Fruit fly (Drosophila melanogaster) whole organism, embryonic: Measurements from ENCODE around the gene SIDL.
A peak's percentile ranks its signal among the peaks of the same experiment; 100 is the strongest.

Experiments
- Aef1 ChIP-seq: fragments of 200-800 bp; sonication (Bioruptor generic); IDR thresholded peaks from 3 replicates; pipeline ENCODE4 v1.3.6; 2022; ENCODE audit warnings: missing biosample characterization, missing genetic modification characterization
- Antp ChIP-seq: fragments of 200-800 bp; sonication (Bioruptor generic); optimal IDR thresholded peaks from 3 replicates; lab custom pipeline; 2016; ENCODE audit warnings: missing biosample characterization, missing genetic modification characterization
- Atf-2 ChIP-seq: fragments of 200-800 bp; sonication (Bioruptor generic); optimal IDR thresholded peaks from 2 replicates; lab custom pipeline; 2016; ENCODE audit warnings: missing biosample characterization, missing genetic modification characterization
- Bdp1 ChIP-seq: fragments of 200-800 bp; sonication (Bioruptor generic); optimal IDR thresholded peaks from 3 replicates; lab custom pipeline; 2016; ENCODE audit warnings: missing biosample characterization, missing genetic modification characterization
- Bgb ChIP-seq: fragments of 200-800 bp; sonication (Bioruptor generic); IDR thresholded peaks from 2 replicates; pipeline ENCODE4 v1.3.6; 2022; ENCODE audit warnings: missing biosample characterization, missing genetic modification characterization; ENCODE audit not compliant: partially characterized antibody
- CG10654 ChIP-seq: fragments of 200-800 bp; sonication (Bioruptor generic); optimal IDR thresholded peaks from 2 replicates; lab custom pipeline; 2016; ENCODE audit warnings: missing biosample characterization, missing genetic modification characterization
- CG10959 ChIP-seq: fragments of 200-800 bp; sonication (Bioruptor generic); IDR thresholded peaks from 2 replicates; pipeline ENCODE4 v1.3.6; 2022; ENCODE audit warnings: missing biosample characterization, missing genetic modification characterization
- CG12219 ChIP-seq: fragments of 200-800 bp; sonication (Bioruptor generic); optimal IDR thresholded peaks from 3 replicates; lab custom pipeline; 2018; ENCODE audit warnings: missing biosample characterization, mild to moderate bottlenecking, missing genetic modification characterization
- CG12769 ChIP-seq: fragments of 200-800 bp; sonication (Bioruptor generic); optimal IDR thresholded peaks from 2 replicates; lab custom pipeline; 2019; ENCODE audit warnings: missing biosample characterization, mild to moderate bottlenecking, missing genetic modification characterization, moderate library complexity
- CG13123 ChIP-seq: fragments of 200-800 bp; sonication (Bioruptor generic); optimal IDR thresholded peaks from 2 replicates; lab custom pipeline; 2016; ENCODE audit warnings: missing biosample characterization, missing genetic modification characterization
- CG1602 ChIP-seq: fragments of 200-800 bp; sonication (Bioruptor generic); optimal IDR thresholded peaks from 3 replicates; lab custom pipeline; 2016; ENCODE audit warnings: missing biosample characterization, missing genetic modification characterization
- CG1647 ChIP-seq: fragments of 200-800 bp; sonication (Bioruptor generic); optimal IDR thresholded peaks from 3 replicates; lab custom pipeline; 2016; ENCODE audit warnings: missing biosample characterization, missing genetic modification characterization
- CG17612 ChIP-seq: fragments of 200-800 bp; sonication (Bioruptor generic); IDR thresholded peaks from 2 replicates; pipeline ENCODE4 v1.3.6; 2022; ENCODE audit warnings: missing biosample characterization, missing genetic modification characterization
- CG2202 ChIP-seq: fragments of 200-800 bp; sonication (Bioruptor generic); optimal IDR thresholded peaks from 2 replicates; lab custom pipeline; 2018; ENCODE audit warnings: missing biosample characterization, mild to moderate bottlenecking, missing genetic modification characterization
- CG2712 ChIP-seq: fragments of 200-800 bp; optimal IDR thresholded peaks from 3 replicates; lab custom pipeline; 2019; ENCODE audit warnings: missing biosample characterization, mild to moderate bottlenecking, missing genetic modification characterization, moderate library complexity
- CG30020 ChIP-seq: fragments of 200-800 bp; optimal IDR thresholded peaks from 2 replicates; lab custom pipeline; 2019; ENCODE audit warnings: missing biosample characterization, mild to moderate bottlenecking, missing genetic modification characterization, moderate library complexity
- CG33213 ChIP-seq: fragments of 200-800 bp; sonication (Bioruptor generic); optimal IDR thresholded peaks from 3 replicates; lab custom pipeline; 2016; ENCODE audit warnings: missing biosample characterization, missing genetic modification characterization
- CG3407 ChIP-seq: fragments of 200-800 bp; sonication (Bioruptor generic); optimal IDR thresholded peaks from 2 replicates; lab custom pipeline; 2018; ENCODE audit warnings: missing biosample characterization, mild to moderate bottlenecking, missing genetic modification characterization
- CG34376 ChIP-seq: fragments of 200-800 bp; sonication (Bioruptor generic); optimal IDR thresholded peaks from 2 replicates; lab custom pipeline; 2018; ENCODE audit warnings: missing biosample characterization, mild to moderate bottlenecking, missing genetic modification characterization
- CG3838 ChIP-seq: fragments of 200-800 bp; sonication (Bioruptor generic); optimal IDR thresholded peaks from 3 replicates; lab custom pipeline; 2016; ENCODE audit warnings: missing biosample characterization, missing genetic modification characterization
- CG4424 ChIP-seq: fragments of 200-800 bp; sonication (Bioruptor generic); optimal IDR thresholded peaks from 3 replicates; lab custom pipeline; 2016; ENCODE audit warnings: missing biosample characterization, missing genetic modification characterization
- CG4707 ChIP-seq: fragments of 200-800 bp; sonication (Bioruptor generic); optimal IDR thresholded peaks from 2 replicates; lab custom pipeline; 2018; ENCODE audit warnings: missing biosample characterization, mild to moderate bottlenecking, missing genetic modification characterization, moderate library complexity
- CG8290 ChIP-seq, 3 experiments: fragments of 200-800 bp; sonication (Bioruptor generic); optimal IDR thresholded peaks; 2 replicates each; lab custom pipeline; 2016 to 2019; ENCODE audit warnings: missing biosample characterization in 3 of 3, missing genetic modification characterization in 3 of 3, mild to moderate bottlenecking in 2 of 3, moderate library complexity in 1 of 3
- CG8944 ChIP-seq: fragments of 200-800 bp; sonication (Bioruptor generic); optimal IDR thresholded peaks from 3 replicates; lab custom pipeline; 2016; ENCODE audit warnings: missing biosample characterization, missing genetic modification characterization
- CoRest ChIP-seq: fragments of 200-800 bp; sonication (Bioruptor generic); optimal IDR thresholded peaks from 3 replicates; lab custom pipeline; 2018; ENCODE audit warnings: missing biosample characterization, mild to moderate bottlenecking, missing genetic modification characterization, moderate library complexity
- Dip3 ChIP-seq: fragments of 200-800 bp; sonication (Bioruptor generic); optimal IDR thresholded peaks from 3 replicates; lab custom pipeline; 2016; ENCODE audit warnings: missing biosample characterization, missing genetic modification characterization
- Dp ChIP-seq: fragments of 200-800 bp; sonication (Bioruptor generic); optimal IDR thresholded peaks from 2 replicates; lab custom pipeline; 2018; ENCODE audit warnings: missing biosample characterization, mild to moderate bottlenecking, missing genetic modification characterization, moderate library complexity
- Fer2 ChIP-seq: fragments of 200-800 bp; sonication (Bioruptor generic); optimal IDR thresholded peaks from 2 replicates; lab custom pipeline; 2018; ENCODE audit warnings: missing biosample characterization, mild to moderate bottlenecking, missing genetic modification characterization, moderate library complexity
- HHEX ChIP-seq: fragments of 200-800 bp; sonication (Bioruptor generic); optimal IDR thresholded peaks from 3 replicates; lab custom pipeline; 2017; ENCODE audit warnings: missing biosample characterization, mild to moderate bottlenecking, missing genetic modification characterization, missing genetic modification reagents
- HLH3B ChIP-seq: fragments of 200-800 bp; sonication (Bioruptor generic); IDR thresholded peaks from 2 replicates; pipeline ENCODE4 v1.3.6; 2022; ENCODE audit warnings: missing biosample characterization, missing genetic modification characterization
- Hey ChIP-seq: fragments of 200-800 bp; sonication (Bioruptor generic); optimal IDR thresholded peaks from 3 replicates; lab custom pipeline; 2018; ENCODE audit warnings: missing biosample characterization, mild to moderate bottlenecking, missing genetic modification characterization
- Hmr ChIP-seq: fragments of 200-800 bp; sonication (Bioruptor generic); optimal IDR thresholded peaks from 3 replicates; lab custom pipeline; 2017; ENCODE audit warnings: mild to moderate bottlenecking, missing biosample characterization, missing genetic modification reagents, missing genetic modification characterization
- Lim3 ChIP-seq: fragments of 200-800 bp; sonication (Bioruptor generic); IDR thresholded peaks from 2 replicates; pipeline ENCODE4 v1.3.6; 2022; ENCODE audit warnings: missing biosample characterization, missing genetic modification characterization
- Lpt ChIP-seq: fragments of >200 bp; optimal IDR thresholded peaks from 2 replicates; lab custom pipeline; 2018; ENCODE audit warnings: missing biosample characterization, missing genetic modification characterization
- Sry-β ChIP-seq: fragments of 200-800 bp; sonication (Bioruptor generic); optimal IDR thresholded peaks from 2 replicates; lab custom pipeline; 2018; ENCODE audit warnings: missing biosample characterization, mild to moderate bottlenecking, missing genetic modification characterization, moderate library complexity
- Trl ChIP-seq, 3 experiments: fragments of >200 bp in 2 of 3; fragments of 200-800 bp in 1 of 3; sonication (Bioruptor generic) in 1 of 3; optimal IDR thresholded peaks; 2 replicates in 1 of 3; 3 replicates in 2 of 3; lab custom pipeline; 2016 to 2017; ENCODE audit warnings: missing biosample characterization in 1 of 3, missing genetic modification characterization in 1 of 3
- dm ChIP-seq: fragments of 200-800 bp; sonication (Bioruptor generic); optimal IDR thresholded peaks from 3 replicates; lab custom pipeline; 2016; ENCODE audit warnings: missing biosample characterization, missing genetic modification characterization
- dmrt99B ChIP-seq: fragments of 200-800 bp; sonication (Bioruptor generic); optimal IDR thresholded peaks from 2 replicates; lab custom pipeline; 2018; ENCODE audit warnings: missing biosample characterization, mild to moderate bottlenecking, missing genetic modification characterization, moderate library complexity
- dpn ChIP-seq, 2 experiments: fragments of 200-800 bp; sonication (Bioruptor generic); optimal IDR thresholded peaks; 3 replicates each; lab custom pipeline; 2016; ENCODE audit warnings: missing biosample characterization in 2 of 2, missing genetic modification characterization in 2 of 2
- dysf ChIP-seq: fragments of 200-800 bp; sonication (Bioruptor generic); IDR thresholded peaks from 3 replicates; pipeline ENCODE4 v1.3.6; 2022; ENCODE audit warnings: missing biosample characterization, missing genetic modification characterization
- emc ChIP-seq: fragments of 200-800 bp; sonication (Bioruptor generic); optimal IDR thresholded peaks from 2 replicates; lab custom pipeline; 2016; ENCODE audit warnings: missing biosample characterization, missing genetic modification characterization
- ems ChIP-seq: fragments of 200-800 bp; sonication (Bioruptor generic); optimal IDR thresholded peaks from 3 replicates; lab custom pipeline; 2016; ENCODE audit warnings: missing biosample characterization, missing genetic modification characterization
- gem ChIP-seq: fragments of 200-800 bp; sonication (Bioruptor generic); optimal IDR thresholded peaks from 2 replicates; lab custom pipeline; 2019; ENCODE audit warnings: missing biosample characterization, mild to moderate bottlenecking, missing genetic modification characterization, moderate library complexity
- jigr1 ChIP-seq: fragments of 200-800 bp; sonication (Bioruptor generic); IDR thresholded peaks from 3 replicates; pipeline ENCODE4 v1.3.6; 2022; ENCODE audit warnings: missing biosample characterization, missing genetic modification characterization
- kay ChIP-seq: fragments of 200-800 bp; sonication (Bioruptor generic); optimal IDR thresholded peaks from 2 replicates; lab custom pipeline; 2016; ENCODE audit warnings: missing biosample characterization, missing genetic modification characterization
- klu ChIP-seq: fragments of 200-800 bp; sonication (Bioruptor generic); IDR thresholded peaks from 2 replicates; pipeline ENCODE4 v1.3.6; 2022; ENCODE audit warnings: missing biosample characterization, missing genetic modification characterization
- mam ChIP-seq: fragments of 200-800 bp; sonication (Bioruptor generic); optimal IDR thresholded peaks from 3 replicates; lab custom pipeline; 2016; ENCODE audit warnings: missing biosample characterization, missing genetic modification characterization
- otp ChIP-seq: fragments of 200-800 bp; sonication (Bioruptor generic); IDR thresholded peaks from 3 replicates; pipeline ENCODE4, ENCODE4 v1.3.6; 2022; ENCODE audit warnings: missing biosample characterization, missing genetic modification characterization
- sens-2 ChIP-seq: fragments of 200-800 bp; sonication (Bioruptor generic); IDR thresholded peaks from 2 replicates; pipeline ENCODE4 v1.3.6; 2022; ENCODE audit warnings: missing biosample characterization, missing genetic modification characterization
- wek ChIP-seq: fragments of 200-800 bp; sonication (Bioruptor generic); optimal IDR thresholded peaks from 3 replicates; lab custom pipeline; 2018; ENCODE audit warnings: missing biosample characterization, mild to moderate bottlenecking, missing genetic modification characterization, moderate library complexity

The SIDL gene

DNA sequence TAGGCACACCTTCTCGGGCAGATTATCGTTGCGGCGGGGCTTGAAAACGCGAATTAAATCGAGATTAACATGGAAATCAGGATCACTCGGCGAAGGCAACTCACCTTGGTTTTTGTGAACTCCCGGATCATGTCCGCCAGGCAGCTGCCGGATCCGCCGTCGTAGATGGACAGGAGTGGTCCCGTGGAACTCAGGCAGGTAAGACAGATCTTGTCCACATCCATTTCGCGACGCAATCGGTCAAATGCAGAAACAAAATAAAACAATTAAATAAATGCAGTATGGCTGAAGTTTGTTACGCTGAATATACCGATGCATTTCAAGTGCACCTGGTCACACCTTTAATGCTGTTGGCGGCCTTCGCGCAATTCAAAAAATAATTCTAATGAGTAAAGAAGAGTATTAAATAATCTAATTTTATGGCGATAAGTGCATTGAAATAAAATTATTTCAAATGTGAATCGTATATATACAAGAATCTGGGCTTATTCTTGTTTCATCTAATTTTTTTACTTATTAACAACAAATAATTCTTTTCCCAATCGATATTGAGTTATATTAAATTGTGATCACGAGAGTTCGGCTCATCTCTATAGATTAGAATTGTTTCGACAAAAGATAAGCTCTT is 5.2 kb downstream of the SIDL start, which contains the start of the genes CG6654 and CG4210 (continued):
- TF ChIP-seq jigr1 (GFP tag; lab: Robert Waterston, UW) (no peak), Bdp1 (GFP tag; lab: Kevin White, UChicago) (no peak), mam (no peak), Atf-2 (GFP tag; lab: Kevin White, UChicago) (no peak), ems (GFP tag; lab: Kevin White, UChicago) (no peak), dpn (GFP tag; optimal IDR thresholded peaks at IDR 0.05; lab: Kevin White, UChicago) (peak in 1 of 2 experiments; percentile 9), otp (GFP tag; lab: Robert Waterston, UW) (no peak), CG10654 (no peak), kay (GFP tag; lab: Kevin White, UChicago) (no peak), CG3838 (GFP tag; lab: Kevin White, UChicago) (no peak), CG4424 (no peak), CG2712 (peak; percentile 49), CG8290 (GFP tag; optimal IDR thresholded peaks at IDR 0.05; lab: Kevin White, UChicago) (no peak), CG8290 (tag; optimal IDR thresholded peaks at IDR 0.05; lab: Kevin White, UChicago) (no peak), HHEX (GFP tag; lab: Kevin White, UChicago) (no peak), CG12769 (no peak), Dip3 (GFP tag; lab: Kevin White, UChicago) (no peak), Fer2 (tag; lab: Kevin White, UChicago) (no peak), emc (no peak), Trl (optimal IDR thresholded peaks at IDR 0.05; lab: Kevin White, UChicago) (no peak), Trl (GFP tag; optimal IDR thresholded peaks at IDR 0.05; lab: Kevin White, UChicago) (no peak), CG4707 (GFP tag; lab: Kevin White, UChicago) (no peak), Antp (GFP tag; lab: Kevin White, UChicago) (no peak), Hmr (GFP tag; lab: Kevin White, UChicago) (no peak), CG2202 (tag; lab: Kevin White, UChicago) (no peak), CG3407 (GFP tag; lab: Kevin White, UChicago) (no peak), Lim3 (GFP tag; lab: Robert Waterston, UW) (no peak), gem (tag; lab: Kevin White, UChicago) (no peak), CG30020 (tag; lab: Kevin White, UChicago) (peak; percentile 47), CG1647 (GFP tag; lab: Kevin White, UChicago) (no peak), klu (GFP tag; lab: Robert Waterston, UW) (no peak), CG34376 (GFP tag; lab: Kevin White, UChicago) (peak; percentile 28), CG12219 (GFP tag; lab: Kevin White, UChicago) (no peak), Aef1 (GFP tag; lab: Robert Waterston, UW) (no peak), CG33213 (no peak), dm (GFP tag; lab: Kevin White, UChicago) (no peak), CG17612 (GFP tag; lab: Robert Waterston, UW) (no peak), CG13123 (GFP tag; lab: Kevin White, UChicago) (no peak), Lpt (no peak), Sry-β (peak; percentile 15), HLH3B (GFP tag; lab: Robert Waterston, UW) (no peak), wek (GFP tag; lab: Kevin White, UChicago) (no peak), dysf (GFP tag; lab: Robert Waterston, UW) (no peak; the same call in 2 of the 3 replicates), Hey (no peak), CoRest (tag; lab: Kevin White, UChicago) (peak; percentile 56), Dp (GFP tag; lab: Kevin White, UChicago) (peak; percentile 90), CG8944 (GFP tag; lab: Kevin White, UChicago) (no peak), Bgb (GFP tag; lab: Robert Waterston, UW) (peak; percentile 59), dmrt99B (tag; lab: Kevin White, UChicago) (no peak), CG1602 (GFP tag; lab: Kevin White, UChicago) (no peak), CG10959 (GFP tag; lab: Robert Waterston, UW) (no peak), sens-2 (GFP tag; lab: Robert Waterston, UW) (no peak)
